Worm (Caenorhabditis elegans) whole organism, midembryonic: ENCODE data around the gene ZK380.2.

Source experiments
- cog-1 ChIP-seq: sonication (generic microtip); optimal IDR thresholded peaks from 2 replicates; lab custom pipeline; 2016; ENCODE audit warnings: missing genetic modification characterization, missing compliant biosample characterization
- flt-1 ChIP-seq: fragments of 200-800 bp; sonication (Bioruptor generic); IDR thresholded peaks from 2 replicates; pipeline ENCODE4 v1.3.6; 2022; ENCODE audit warnings: missing genetic modification characterization, missing compliant biosample characterization
- klf-2 ChIP-seq: fragments of 200-800 bp; sonication (Bioruptor generic); conservative IDR thresholded peaks from 2 replicates; pipeline ENCODE4 v1.3.6; 2022; ENCODE audit warnings: missing genetic modification reagents, missing genetic modification characterization, missing compliant biosample characterization
- ref-1 ChIP-seq: fragments of 200-800 bp; sonication (Bioruptor generic); conservative IDR thresholded peaks from 2 replicates; pipeline ENCODE4 v1.3.6; 2022; ENCODE audit warnings: missing genetic modification reagents, missing genetic modification characterization, missing compliant biosample characterization
- tab-1 ChIP-seq: fragments of 200-800 bp; sonication (Bioruptor generic); IDR thresholded peaks from 2 replicates; pipeline ENCODE4 v1.3.6; 2022; ENCODE audit warnings: missing genetic modification characterization, missing compliant biosample characterization
- ztf-23 ChIP-seq: fragments of 200-800 bp; sonication (Bioruptor generic); IDR thresholded peaks from 2 replicates; pipeline ENCODE4 v1.3.6; 2022; ENCODE audit warnings: missing genetic modification reagents, missing genetic modification characterization, missing compliant biosample characterization
- ztf-29 ChIP-seq: fragments of 200-800 bp; sonication (Bioruptor generic); IDR thresholded peaks from 2 replicates; pipeline ENCODE4 v1.3.6; 2022; ENCODE audit warnings: missing genetic modification reagents, missing genetic modification characterization, missing compliant biosample characterization

DNA sequence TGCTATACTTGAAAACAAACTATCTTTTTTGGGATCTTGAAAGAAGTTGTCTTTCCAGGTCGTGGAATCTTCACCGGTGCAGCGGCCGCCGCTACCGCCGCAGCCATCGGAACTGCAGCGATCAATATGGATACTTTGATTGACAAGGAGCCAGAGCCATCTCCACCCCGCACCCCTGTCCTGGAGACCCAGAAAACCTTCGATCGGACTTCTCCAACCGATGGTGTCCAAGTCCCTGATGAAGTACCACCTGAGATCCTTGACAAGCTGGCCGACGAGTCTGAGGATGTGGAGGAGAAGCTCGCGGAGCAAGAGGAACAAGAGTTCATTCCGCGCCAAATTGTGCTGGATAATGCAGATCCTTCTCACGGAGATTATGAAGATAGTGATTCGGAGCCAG, 17.4 kb upstream of the ZK380.2 start:
- TF ChIP-seq klf-2 = no peak
- no peak for TF ChIP-seq cog-1 (tag; lab: Kevin White, UChicago)
- no peak for TF ChIP-seq ztf-23 (GFP tag; lab: Robert Waterston, UW)
- no peak for TF ChIP-seq flt-1
- TF ChIP-seq ztf-29 (GFP tag; lab: Robert Waterston, UW) = no peak
- TF ChIP-seq ref-1 (GFP tag; lab: Robert Waterston, UW) = no peak
- no peak for TF ChIP-seq tab-1 (GFP tag; lab: Robert Waterston, UW)
